Fruit fly (Drosophila melanogaster) whole organism, wandering third instar larva: ENCODE results near the gene CG34398.

Source experiments
- CG32264 ChIP-seq: fragments of 200-800 bp; sonication (Bioruptor generic); optimal IDR thresholded peaks from 2 replicates; lab custom pipeline; 2016; ENCODE audit warnings: missing biosample characterization, missing genetic modification characterization
- Dfd ChIP-seq: fragments of >200 bp; optimal IDR thresholded peaks from 2 replicates; lab custom pipeline; 2017; ENCODE audit warnings: missing biosample characterization, missing genetic modification characterization
- GATAd ChIP-seq: sonication (Bioruptor generic); optimal IDR thresholded peaks from 2 replicates; lab custom pipeline; 2016; ENCODE audit warnings: missing biosample characterization, missing genetic modification characterization
- Hr78 ChIP-seq: fragments of >200 bp; optimal IDR thresholded peaks from 2 replicates; lab custom pipeline; 2017; ENCODE audit warnings: missing biosample characterization, missing genetic modification characterization
- Jra ChIP-seq: sonication (Bioruptor generic); optimal IDR thresholded peaks from 2 replicates; lab custom pipeline; 2016; ENCODE audit warnings: missing biosample characterization, missing genetic modification characterization
- OdsH ChIP-seq: fragments of 200-800 bp; sonication (Bioruptor generic); optimal IDR thresholded peaks from 2 replicates; lab custom pipeline; 2016; ENCODE audit warnings: missing biosample characterization, mild to moderate bottlenecking, missing genetic modification characterization
- Vsx2 ChIP-seq: fragments of 200-300, 225-300 bp; sonication (Bioruptor generic); optimal IDR thresholded peaks from 2 replicates; lab custom pipeline; 2018; ENCODE audit warnings: missing biosample characterization, missing genetic modification characterization; ENCODE audit not compliant: partially characterized antibody
- h ChIP-seq: fragments of 200-800 bp; sonication (Bioruptor generic); optimal IDR thresholded peaks from 3 replicates; lab custom pipeline; 2016; ENCODE audit warnings: missing biosample characterization, mild to moderate bottlenecking, missing genetic modification characterization
- jim ChIP-seq: fragments of 175-275, 200-325 bp; sonication (Bioruptor generic); optimal IDR thresholded peaks from 2 replicates; lab custom pipeline; 2016; ENCODE audit warnings: missing biosample characterization, mild to moderate bottlenecking, missing genetic modification characterization
- usp ChIP-seq: fragments of >200 bp; optimal IDR thresholded peaks from 2 replicates; lab custom pipeline; 2017; ENCODE audit warnings: missing biosample characterization, missing genetic modification characterization

DNA sequence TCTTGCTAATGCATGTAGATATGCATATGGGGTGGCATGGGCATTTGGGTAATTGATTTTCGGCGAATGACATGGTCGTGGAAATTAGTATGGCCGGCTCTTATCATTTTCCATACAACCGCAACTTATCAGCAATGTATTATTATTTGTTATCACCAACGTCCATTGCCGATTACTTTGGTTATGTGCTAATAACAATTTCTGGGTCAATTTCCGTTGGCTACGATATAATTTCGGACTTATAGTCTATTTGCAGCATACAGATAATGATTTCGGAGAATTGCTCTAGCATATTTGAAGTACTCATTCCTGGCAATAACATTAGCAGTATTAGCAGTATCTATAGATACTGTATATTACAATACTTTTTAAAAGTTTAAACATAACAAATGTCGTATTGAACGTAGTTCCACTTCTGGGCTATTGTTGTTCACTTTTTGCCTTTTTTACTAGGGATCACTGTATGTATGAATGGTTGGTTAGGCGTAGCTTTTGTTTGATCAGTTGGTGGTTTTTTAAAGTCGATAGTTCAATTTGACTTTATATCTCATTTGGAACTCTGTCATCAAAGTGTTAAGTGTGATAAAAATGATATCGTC lies 48.2 kb downstream of the CG34398 start, which contains the start of gene CG46397:
- TF ChIP-seq GATAd (no peak), Vsx2 (GFP tag; lab: Kevin White, UChicago) (no peak), Hr78 (no peak), usp (GFP tag; lab: Kevin White, UChicago) (no peak), h (no peak), Dfd (GFP tag; lab: Kevin White, UChicago) (no peak), Jra (GFP tag; lab: Kevin White, UChicago) (no peak), CG32264 (GFP tag; lab: Kevin White, UChicago) (no peak), OdsH (no peak), jim (GFP tag; lab: Kevin White, UChicago) (no peak)
